Worm (Caenorhabditis elegans): ENCODE data around the gene cdh-9.

cdh-9 gene

ce11 chrX:16634103-16634502 lies 39.1 kb downstream of the cdh-9 start:
- peak; percentile 54 for TF ChIP-seq blmp-1 (tag; optimal IDR thresholded peaks at IDR 0.05; ENCODE audit: insufficient read depth)
- no peak for TF ChIP-seq F13H6.1 (tag; optimal IDR thresholded peaks at IDR 0.05)

ce11 chrX:16634708-16635107 lies 39.7 kb downstream of the cdh-9 start:
- TF ChIP-seq ZK546.5 (tag; optimal IDR thresholded peaks at IDR 0.05): no peak
- peak; percentile 54 for TF ChIP-seq lin-11 (tag; optimal IDR thresholded peaks at IDR 0.05)
- TF ChIP-seq sma-9 (GFP tag; optimal IDR thresholded peaks at IDR 0.05): peak; percentile 78
- TF ChIP-seq sma-9 (tag; optimal IDR thresholded peaks at IDR 0.05): no peak
- TF ChIP-seq unc-55 (GFP tag; optimal IDR thresholded peaks at IDR 0.05): peak; percentile 92
- TF ChIP-seq mbf-1 (tag; optimal IDR thresholded peaks at IDR 0.05): no peak
- TF ChIP-seq skn-1 (tag; optimal IDR thresholded peaks at IDR 0.05): no peak
- peak; percentile 52 for TF ChIP-seq Y55F3AM.14 (GFP tag; optimal IDR thresholded peaks at IDR 0.05)
- TF ChIP-seq mdl-1 (tag; optimal IDR thresholded peaks at IDR 0.05): peak in 1 of 2 experiments; percentile 61
- no peak for TF ChIP-seq ceh-82 (tag; optimal IDR thresholded peaks at IDR 0.05)
- no peak for TF ChIP-seq unc-39 (tag; optimal IDR thresholded peaks at IDR 0.05)
- TF ChIP-seq nhr-12 (tag; optimal IDR thresholded peaks at IDR 0.05): no peak
- TF ChIP-seq nhr-11 (tag; optimal IDR thresholded peaks at IDR 0.05): no peak
- TF ChIP-seq nhr-6 (tag; optimal IDR thresholded peaks at IDR 0.05): peak; percentile 65
- TF ChIP-seq sem-4 (tag; optimal IDR thresholded peaks at IDR 0.05): peak; percentile 7
- peak; percentile 30 for TF ChIP-seq ztf-4 (tag; optimal IDR thresholded peaks at IDR 0.05)
- TF ChIP-seq crh-2 (tag; optimal IDR thresholded peaks at IDR 0.05): peak; percentile 91
- TF ChIP-seq aly-2 (tag; optimal IDR thresholded peaks at IDR 0.05): no peak
- TF ChIP-seq ama-1 (optimal IDR thresholded peaks at IDR 0.05): no peak
- TF ChIP-seq mab-5 (tag; optimal IDR thresholded peaks at IDR 0.05): peak; percentile 61
- TF ChIP-seq nhr-10 (tag; optimal IDR thresholded peaks at IDR 0.05): no peak
- TF ChIP-seq fos-1 (tag; optimal IDR thresholded peaks at IDR 0.05): peak; percentile 82
- no peak for TF ChIP-seq elt-3 (tag; optimal IDR thresholded peaks at IDR 0.05)
- no peak for TF ChIP-seq lin-39 (tag; optimal IDR thresholded peaks at IDR 0.05)
- TF ChIP-seq nhr-77 (tag; optimal IDR thresholded peaks at IDR 0.05): no peak
- TF ChIP-seq nhr-129 (tag; optimal IDR thresholded peaks at IDR 0.05): peak; percentile 92
- TF ChIP-seq F13H6.1 (tag; optimal IDR thresholded peaks at IDR 0.05): peak; percentile 78
- peak; percentile 65 to 69 for TF ChIP-seq lsy-2 (tag; optimal IDR thresholded peaks at IDR 0.05)
- peak; percentile 71 for TF ChIP-seq snpc-4 (tag; optimal IDR thresholded peaks at IDR 0.05)
- TF ChIP-seq blmp-1 (tag; optimal IDR thresholded peaks at IDR 0.05; ENCODE audit: insufficient read depth): peak; percentile 13
- TF ChIP-seq unc-62 (GFP tag; optimal IDR thresholded peaks at IDR 0.05): no peak
- TF ChIP-seq dmd-4 (tag; optimal IDR thresholded peaks at IDR 0.05): no peak
- TF ChIP-seq C34F6.9 (tag; optimal IDR thresholded peaks at IDR 0.05): peak; percentile 76
- peak; percentile 68 for TF ChIP-seq gmeb-1 (tag; optimal IDR thresholded peaks at IDR 0.05)
- TF ChIP-seq alr-1 (tag; optimal IDR thresholded peaks at IDR 0.05): no peak
- TF ChIP-seq elt-1 (tag; optimal IDR thresholded peaks at IDR 0.05): no peak
- TF ChIP-seq R02D3.7 (tag; optimal IDR thresholded peaks at IDR 0.05): no peak
- TF ChIP-seq nhr-23 (tag; optimal IDR thresholded peaks at IDR 0.05): no peak
- TF ChIP-seq peb-1 (tag; optimal IDR thresholded peaks at IDR 0.05): no peak
- peak; percentile 79 for TF ChIP-seq egl-27 (tag; optimal IDR thresholded peaks at IDR 0.05)
- TF ChIP-seq sma-3 (GFP tag; optimal IDR thresholded peaks at IDR 0.05): peak; percentile 79
- no peak for TF ChIP-seq ztf-1 (GFP tag; conservative IDR thresholded peaks at IDR 0.05)
- TF ChIP-seq ceh-16 (tag; optimal IDR thresholded peaks at IDR 0.05): no peak
- peak; percentile 51 for TF ChIP-seq lin-13 (GFP tag; optimal IDR thresholded peaks at IDR 0.05)
- TF ChIP-seq ztf-11 (tag; optimal IDR thresholded peaks at IDR 0.05): no peak
- no peak for TF ChIP-seq nhr-237 (tag; optimal IDR thresholded peaks at IDR 0.05)
- TF ChIP-seq zag-1 (tag; optimal IDR thresholded peaks at IDR 0.05): peak; percentile 64
- TF ChIP-seq nhr-21 (tag; optimal IDR thresholded peaks at IDR 0.05): peak; percentile 75
- TF ChIP-seq nhr-25 (tag; optimal IDR thresholded peaks at IDR 0.05): peak; percentile 35

All from whole organism, L2 larva.